Fruit fly (Drosophila melanogaster) whole organism, embryonic: ENCODE results near the gene CG6325.

ENCODE experiments used
- Atf-2 ChIP-seq: fragments of 200-800 bp; sonication (Bioruptor generic); optimal IDR thresholded peaks from 2 replicates; lab custom pipeline; 2016; ENCODE audit warnings: missing biosample characterization, missing genetic modification characterization
- Bdp1 ChIP-seq: fragments of 200-800 bp; sonication (Bioruptor generic); optimal IDR thresholded peaks from 3 replicates; lab custom pipeline; 2016; ENCODE audit warnings: missing biosample characterization, missing genetic modification characterization
- CG1024 ChIP-seq: fragments of 200-800 bp; sonication (Bioruptor generic); IDR thresholded peaks from 2 replicates; pipeline ENCODE4 v1.3.6; 2022; ENCODE audit warnings: missing biosample characterization, missing genetic modification characterization
- CG10979 ChIP-seq: fragments of 200-800 bp; sonication (Bioruptor generic); optimal IDR thresholded peaks from 2 replicates; lab custom pipeline; 2018; ENCODE audit warnings: missing biosample characterization, mild to moderate bottlenecking, missing genetic modification characterization, moderate library complexity
- CG11085 ChIP-seq: fragments of 200-800 bp; sonication (Bioruptor generic); IDR thresholded peaks from 2 replicates; pipeline ENCODE4 v1.3.6; 2022; ENCODE audit warnings: missing biosample characterization, missing genetic modification characterization
- CG11247 ChIP-seq: fragments of 200-800 bp; sonication (Bioruptor generic); IDR thresholded peaks from 2 replicates; pipeline ENCODE4 v1.3.6; 2022; ENCODE audit warnings: missing biosample characterization, missing genetic modification characterization
- CG17802 ChIP-seq: fragments of 200-800 bp; sonication (Bioruptor generic); optimal IDR thresholded peaks from 2 replicates; lab custom pipeline; 2018; ENCODE audit warnings: missing biosample characterization, mild to moderate bottlenecking, missing genetic modification characterization, moderate library complexity
- CG30403 ChIP-seq: fragments of 200-800 bp; sonication (Bioruptor generic); optimal IDR thresholded peaks from 3 replicates; lab custom pipeline; 2016; ENCODE audit warnings: missing biosample characterization, missing genetic modification characterization
- CG3726 ChIP-seq: fragments of 200-800 bp; sonication (Bioruptor generic); IDR thresholded peaks from 3 replicates; pipeline ENCODE4, ENCODE4 v1.3.6; 2022; ENCODE audit warnings: missing biosample characterization, missing genetic modification characterization
- CG3838 ChIP-seq: fragments of 200-800 bp; sonication (Bioruptor generic); optimal IDR thresholded peaks from 3 replicates; lab custom pipeline; 2016; ENCODE audit warnings: missing biosample characterization, missing genetic modification characterization
- CG5245 ChIP-seq: fragments of 200-800 bp; sonication (Bioruptor generic); optimal IDR thresholded peaks from 3 replicates; lab custom pipeline; 2016; ENCODE audit warnings: missing biosample characterization, missing genetic modification characterization
- CG5953 ChIP-seq: fragments of 200-800 bp; sonication (Bioruptor generic); IDR thresholded peaks from 2 replicates; pipeline ENCODE4 v1.3.6; 2022; ENCODE audit warnings: missing biosample characterization, missing genetic modification characterization
- CG6272 ChIP-seq: fragments of 200-800 bp; sonication (Bioruptor generic); IDR thresholded peaks from 2 replicates; pipeline ENCODE4 v1.3.6; 2022; ENCODE audit warnings: missing biosample characterization, missing genetic modification characterization
- CG6654 ChIP-seq: fragments of 200-800 bp; sonication (Bioruptor generic); optimal IDR thresholded peaks from 2 replicates; lab custom pipeline; 2017; ENCODE audit warnings: missing biosample characterization, mild to moderate bottlenecking, missing genetic modification characterization
- CG8089 ChIP-seq: fragments of 200-800 bp; sonication (Bioruptor generic); optimal IDR thresholded peaks from 3 replicates; lab custom pipeline; 2016; ENCODE audit warnings: missing biosample characterization, missing genetic modification characterization
- CG8388 ChIP-seq: fragments of 200-800 bp; sonication (Bioruptor generic); optimal IDR thresholded peaks from 2 replicates; lab custom pipeline; 2019; ENCODE audit warnings: missing biosample characterization, mild to moderate bottlenecking, missing genetic modification characterization, moderate library complexity
- CTCF ChIP-seq: fragments of 200-800 bp; sonication (Bioruptor generic); optimal IDR thresholded peaks from 2 replicates; lab custom pipeline; 2017; ENCODE audit warnings: missing biosample characterization, mild to moderate bottlenecking, missing genetic modification characterization, moderate library complexity
- CoRest ChIP-seq: fragments of 200-800 bp; sonication (Bioruptor generic); optimal IDR thresholded peaks from 3 replicates; lab custom pipeline; 2018; ENCODE audit warnings: missing biosample characterization, mild to moderate bottlenecking, missing genetic modification characterization, moderate library complexity
- Dek ChIP-seq: fragments of 200-800 bp; sonication (Bioruptor generic); optimal IDR thresholded peaks from 3 replicates; lab custom pipeline; 2019; ENCODE audit warnings: missing biosample characterization, mild to moderate bottlenecking, missing genetic modification characterization, moderate library complexity
- Doc2 ChIP-seq: fragments of 200-800 bp; sonication (Bioruptor generic); IDR thresholded peaks from 2 replicates; pipeline ENCODE4 v1.3.6; 2022; ENCODE audit warnings: missing biosample characterization, missing genetic modification characterization
- E2f1 ChIP-seq: fragments of 200-800 bp; sonication (Bioruptor generic); IDR thresholded peaks from 2 replicates; pipeline ENCODE4 v1.3.6; 2022; ENCODE audit warnings: missing biosample characterization, missing genetic modification characterization
- Elba2 ChIP-seq: fragments of 200-800 bp; sonication (Bioruptor generic); optimal IDR thresholded peaks from 3 replicates; lab custom pipeline; 2016; ENCODE audit warnings: missing biosample characterization, missing genetic modification characterization
- Ets97D ChIP-seq: fragments of 200-800 bp; sonication (Bioruptor generic); optimal IDR thresholded peaks from 3 replicates; lab custom pipeline; 2016; ENCODE audit warnings: missing biosample characterization, missing genetic modification characterization
- Fer3 ChIP-seq: fragments of 200-800 bp; sonication (Bioruptor generic); optimal IDR thresholded peaks from 2 replicates; lab custom pipeline; 2018; ENCODE audit warnings: missing biosample characterization, mild to moderate bottlenecking, missing genetic modification characterization, moderate library complexity
- MBD-R2 ChIP-seq: fragments of 200-800 bp; sonication (Bioruptor generic); IDR thresholded peaks from 2 replicates; pipeline ENCODE4 v1.3.6; 2022; ENCODE audit warnings: missing biosample characterization, missing genetic modification characterization
- Meics ChIP-seq: fragments of 200-800 bp; sonication (Bioruptor generic); optimal IDR thresholded peaks from 2 replicates; lab custom pipeline; 2017; ENCODE audit warnings: missing biosample characterization, mild to moderate bottlenecking, missing genetic modification characterization
- Myb ChIP-seq: fragments of 200-800 bp; sonication (Bioruptor generic); optimal IDR thresholded peaks from 2 replicates; lab custom pipeline; 2016; ENCODE audit warnings: missing biosample characterization, missing genetic modification characterization
- PHDP ChIP-seq: fragments of 200-800 bp; sonication (Bioruptor generic); optimal IDR thresholded peaks from 3 replicates; lab custom pipeline; 2018; ENCODE audit warnings: missing biosample characterization, mild to moderate bottlenecking, missing genetic modification characterization, moderate library complexity
- TFAM ChIP-seq: fragments of 200-800 bp; sonication (Bioruptor generic); optimal IDR thresholded peaks from 2 replicates; lab custom pipeline; 2017; ENCODE audit warnings: missing biosample characterization, missing genetic modification characterization, inconsistent platforms
- Tbp ChIP-seq: fragments of >200 bp; optimal IDR thresholded peaks from 2 replicates; lab custom pipeline; 2018; ENCODE audit warnings: missing biosample characterization, missing genetic modification characterization
- abd-A ChIP-seq: fragments of 200-800 bp; sonication (Bioruptor generic); optimal IDR thresholded peaks from 3 replicates; lab custom pipeline; 2019; ENCODE audit warnings: missing biosample characterization, mild to moderate bottlenecking, missing genetic modification characterization, moderate library complexity
- al ChIP-seq: fragments of 200-800 bp; sonication (Bioruptor generic); IDR thresholded peaks from 2 replicates; pipeline ENCODE4 v1.3.6; 2022; ENCODE audit warnings: missing biosample characterization, missing genetic modification characterization
- amos ChIP-seq: fragments of 200-800 bp; sonication (Bioruptor generic); IDR thresholded peaks from 2 replicates; pipeline ENCODE4 v1.3.6; 2022; ENCODE audit warnings: missing biosample characterization, missing genetic modification characterization; ENCODE audit not compliant: partially characterized antibody
- ase ChIP-seq: fragments of 200-800 bp; sonication (Bioruptor generic); IDR thresholded peaks from 3 replicates; pipeline ENCODE4 v1.3.6; 2022; ENCODE audit warnings: missing biosample characterization, missing genetic modification characterization
- corto ChIP-seq: fragments of 200-800 bp; sonication (Bioruptor generic); optimal IDR thresholded peaks from 2 replicates; lab custom pipeline; 2016; ENCODE audit warnings: missing biosample characterization, mild to moderate bottlenecking, missing genetic modification characterization, moderate library complexity
- crol ChIP-seq: fragments of 200-800 bp; sonication (Bioruptor generic); IDR thresholded peaks from 2 replicates; pipeline ENCODE4 v1.3.6; 2022; ENCODE audit warnings: missing biosample characterization, missing genetic modification characterization
- dimm ChIP-seq: fragments of 200-800 bp; sonication (Bioruptor generic); IDR thresholded peaks from 2 replicates; pipeline ENCODE4 v1.3.6; 2022; ENCODE audit warnings: missing biosample characterization, missing genetic modification characterization
- dmrt11E ChIP-seq: fragments of 200-800 bp; sonication (Bioruptor generic); optimal IDR thresholded peaks from 3 replicates; lab custom pipeline; 2018; ENCODE audit warnings: missing biosample characterization, mild to moderate bottlenecking, missing genetic modification characterization, moderate library complexity
- dysf ChIP-seq: fragments of 200-800 bp; sonication (Bioruptor generic); IDR thresholded peaks from 3 replicates; pipeline ENCODE4 v1.3.6; 2022; ENCODE audit warnings: missing biosample characterization, missing genetic modification characterization
- ewg ChIP-seq: fragments of 200-800 bp; sonication (Bioruptor generic); optimal IDR thresholded peaks from 3 replicates; lab custom pipeline; 2017; ENCODE audit warnings: mild to moderate bottlenecking, missing biosample characterization, missing genetic modification reagents, missing genetic modification characterization
- eyg ChIP-seq: fragments of 200-800 bp; sonication (Bioruptor generic); optimal IDR thresholded peaks from 3 replicates; lab custom pipeline; 2016; ENCODE audit warnings: missing biosample characterization, missing genetic modification characterization
- fru ChIP-seq: fragments of >200 bp; optimal IDR thresholded peaks from 2 replicates; lab custom pipeline; 2017
- gfzf ChIP-seq: fragments of 200-800 bp; sonication (Bioruptor generic); optimal IDR thresholded peaks from 2 replicates; lab custom pipeline; 2016; ENCODE audit warnings: missing biosample characterization, mild to moderate bottlenecking, missing genetic modification characterization, moderate library complexity
- grau ChIP-seq: fragments of 200-800 bp; optimal IDR thresholded peaks from 3 replicates; lab custom pipeline; 2019; ENCODE audit warnings: missing biosample characterization, mild to moderate bottlenecking, missing genetic modification characterization, moderate library complexity
- hth ChIP-seq: fragments of >200 bp; optimal IDR thresholded peaks from 2 replicates; lab custom pipeline; 2017; ENCODE audit warnings: inconsistent platforms
- jing ChIP-seq: fragments of 200-800 bp; sonication (Bioruptor generic); optimal IDR thresholded peaks from 2 replicates; lab custom pipeline; 2018; ENCODE audit warnings: missing biosample characterization, mild to moderate bottlenecking, missing genetic modification characterization
- mam ChIP-seq: fragments of 200-800 bp; sonication (Bioruptor generic); optimal IDR thresholded peaks from 3 replicates; lab custom pipeline; 2016; ENCODE audit warnings: missing biosample characterization, missing genetic modification characterization
- nerfin-2 ChIP-seq: fragments of 200-800 bp; sonication (Bioruptor generic); IDR thresholded peaks from 2 replicates; pipeline ENCODE4 v1.3.6; 2022; ENCODE audit warnings: missing biosample characterization, missing genetic modification characterization; ENCODE audit not compliant: partially characterized antibody
- pnt ChIP-seq: fragments of 200-800 bp; sonication (Bioruptor generic); optimal IDR thresholded peaks from 3 replicates; lab custom pipeline; 2016; ENCODE audit warnings: missing biosample characterization, missing genetic modification characterization
- pum ChIP-seq: fragments of 200-800 bp; sonication (Bioruptor generic); optimal IDR thresholded peaks from 2 replicates; lab custom pipeline; 2016; ENCODE audit warnings: missing biosample characterization, missing genetic modification characterization
- sob ChIP-seq: fragments of 200-800 bp; sonication (Bioruptor generic); IDR thresholded peaks from 2 replicates; pipeline ENCODE4 v1.3.6; 2022; ENCODE audit warnings: missing biosample characterization, missing genetic modification characterization
- stwl ChIP-seq: fragments of 200-800 bp; sonication (Bioruptor generic); optimal IDR thresholded peaks from 3 replicates; lab custom pipeline; 2018; ENCODE audit warnings: missing biosample characterization, mild to moderate bottlenecking, missing genetic modification characterization, moderate library complexity
- vfl ChIP-seq: fragments of 200-800 bp; sonication (Bioruptor generic); optimal IDR thresholded peaks from 2 replicates; lab custom pipeline; 2016; ENCODE audit warnings: missing biosample characterization, missing genetic modification characterization

Gene CG6325

DNA sequence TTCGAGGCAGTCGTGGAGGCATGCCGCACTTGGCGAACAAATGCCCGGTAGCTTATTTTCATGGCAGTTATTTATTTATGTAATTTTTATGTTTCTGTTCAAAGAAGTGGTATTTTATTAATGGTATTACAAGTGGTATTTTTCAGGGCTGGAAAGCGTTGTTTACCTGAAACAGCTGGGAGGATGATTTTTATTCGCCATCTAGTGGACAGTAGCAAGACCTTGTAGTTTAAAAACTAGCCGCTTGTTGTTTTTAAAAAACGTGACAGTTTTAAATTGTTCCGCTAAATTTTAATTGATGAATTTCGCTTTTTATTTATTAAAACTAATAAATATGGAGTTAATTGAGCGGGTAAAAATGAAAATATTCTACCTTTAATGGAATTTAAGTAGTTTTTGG lies 8.8 kb upstream of the CG6325 start, which contains the start of gene CG6345 (continued):
- TF ChIP-seq CG3726 (GFP tag; lab: Robert Waterston, UW) (peak; percentile 60; the same call in 2 of the 3 replicates), Doc2 (no peak), CG11085 (GFP tag; lab: Robert Waterston, UW) (peak; percentile 77; the same call in 1 of the 2 replicates), nerfin-2 (no peak), eyg (GFP tag; lab: Kevin White, UChicago) (peak; percentile 73), Dek (tag; lab: Kevin White, UChicago) (peak; percentile 68), CG5953 (no peak; the same call in 1 of the 2 replicates), E2f1 (peak; percentile 67), Fer3 (tag; lab: Kevin White, UChicago) (peak; percentile 84), pum (GFP tag; lab: Kevin White, UChicago) (peak; percentile 74), CoRest (peak; percentile 76), CG8089 (peak; percentile 82), CG17802 (tag; lab: Kevin White, UChicago) (peak; percentile 79), gfzf (peak; percentile 35), pnt (GFP tag; lab: Kevin White, UChicago) (peak; percentile 53), CTCF (GFP tag; lab: Kevin White, UChicago) (peak; percentile 100), TFAM (GFP tag; lab: Kevin White, UChicago) (peak; percentile 57), jing (GFP tag; lab: Kevin White, UChicago) (peak; percentile 61), CG10979 (tag; lab: Kevin White, UChicago) (peak; percentile 87), crol (GFP tag; lab: Robert Waterston, UW) (no peak), CG1024 (GFP tag; lab: Robert Waterston, UW) (peak; percentile 66), ewg (GFP tag; lab: Kevin White, UChicago) (peak; percentile 77), CG6654 (GFP tag; lab: Kevin White, UChicago) (peak; percentile 80), Tbp (GFP tag; lab: Kevin White, UChicago) (no peak), al (no peak), hth (lab: Kevin White, UChicago) (no peak), PHDP (tag; lab: Kevin White, UChicago) (peak; percentile 86), Elba2 (GFP tag; lab: Kevin White, UChicago) (peak; percentile 50), Meics (GFP tag; lab: Kevin White, UChicago) (peak; percentile 90), Myb (GFP tag; lab: Kevin White, UChicago) (peak; percentile 91), Atf-2 (GFP tag; lab: Kevin White, UChicago) (peak; percentile 83), CG30403 (peak; percentile 76), abd-A (no peak), Ets97D (GFP tag; lab: Kevin White, UChicago) (peak; percentile 43), grau (tag; lab: Kevin White, UChicago) (peak; percentile 77), sob (GFP tag; lab: Robert Waterston, UW) (peak; percentile 83), CG5245 (GFP tag; lab: Kevin White, UChicago) (peak; percentile 93), MBD-R2 (GFP tag; lab: Robert Waterston, UW) (peak; percentile 94), mam (GFP tag; lab: Kevin White, UChicago) (peak; percentile 69), dysf (peak; percentile 83), fru (lab: Kevin White, UChicago) (no peak), ase (GFP tag; lab: Robert Waterston, UW) (peak; percentile 80; the same call in 2 of the 3 replicates), CG11247 (GFP tag; lab: Robert Waterston, UW) (peak; percentile 87), dimm (GFP tag; lab: Robert Waterston, UW) (no peak), stwl (tag; lab: Kevin White, UChicago) (peak; percentile 81), CG6272 (peak; percentile 45; the same call in 1 of the 2 replicates), amos (GFP tag; lab: Robert Waterston, UW) (no peak), CG8388 (GFP tag; lab: Kevin White, UChicago) (peak; percentile 72), Bdp1 (GFP tag; lab: Kevin White, UChicago) (peak; percentile 58), corto (GFP tag; lab: Kevin White, UChicago) (no peak), CG3838 (GFP tag; lab: Kevin White, UChicago) (peak; percentile 75), dmrt11E (peak; percentile 75), vfl (GFP tag; lab: Kevin White, UChicago) (peak; percentile 51)
